Worm (Caenorhabditis elegans): ENCODE results near the gene psmd-9.

psmd-9 gene

DNA sequence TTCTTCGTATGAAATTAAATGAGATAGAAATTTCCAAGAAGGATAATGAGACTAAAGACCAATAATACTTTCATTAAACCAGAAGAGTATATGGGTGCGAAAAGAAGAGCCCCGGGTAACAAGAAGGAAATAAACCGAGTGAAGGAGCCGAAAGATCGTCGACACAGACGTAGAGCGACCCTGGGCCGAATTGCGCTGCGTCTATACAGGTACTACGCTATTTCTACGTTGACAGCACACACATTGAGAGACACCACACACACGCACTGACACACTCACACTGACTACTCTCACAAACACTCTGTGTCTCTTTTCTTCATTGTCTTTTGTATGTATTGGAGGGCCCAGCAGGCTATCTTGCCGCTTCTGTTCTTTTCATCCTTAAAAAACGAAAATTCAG, 43.1 kb upstream of the psmd-9 start:
- TF ChIP-seq hmg-1.2 (GFP tag; IDR thresholded peaks at IDR 0.05) (peak; percentile 84; the same call in 1 of the 2 replicates), egl-18 (GFP tag; IDR thresholded peaks at IDR 0.05) (no peak), bed-1 (GFP tag; IDR thresholded peaks at IDR 0.05) (no peak), ztf-18 (tag; optimal IDR thresholded peaks at IDR 0.05) (peak; percentile 11), repo-1 (tag; optimal IDR thresholded peaks at IDR 0.05) (no peak), egl-44 (GFP tag; IDR thresholded peaks at IDR 0.05) (no peak), tbp1 (GFP tag; optimal IDR thresholded peaks at IDR 0.05) (peak; percentile 16), ceh-40 (GFP tag; IDR thresholded peaks at IDR 0.05) (no peak), lin-35 (GFP tag; optimal IDR thresholded peaks at IDR 0.05) (peak in 1 of 3 experiments; percentile 11), nhr-120 (GFP tag; IDR thresholded peaks at IDR 0.05) (no peak), madf-6 (GFP tag; IDR thresholded peaks at IDR 0.05) (no peak), aptf-2 (GFP tag; conservative IDR thresholded peaks at IDR 0.05) (no peak), B0035.1 (tag; optimal IDR thresholded peaks at IDR 0.05) (no peak), mcd-1 (GFP tag; IDR thresholded peaks at IDR 0.05) (no peak), nhr-80 (tag; optimal IDR thresholded peaks at IDR 0.05) (peak; percentile 61), T07F8.4 (tag; optimal IDR thresholded peaks at IDR 0.05) (no peak), snpc-4 (GFP tag; optimal IDR thresholded peaks at IDR 0.05) (no peak), snpc-4 (tag; optimal IDR thresholded peaks at IDR 0.05) (peak in 1 of 4 experiments; percentile 1), him-1 (tag; optimal IDR thresholded peaks at IDR 0.05) (no peak), somi-1 (GFP tag; optimal IDR thresholded peaks at IDR 0.05) (no peak)

DNA sequence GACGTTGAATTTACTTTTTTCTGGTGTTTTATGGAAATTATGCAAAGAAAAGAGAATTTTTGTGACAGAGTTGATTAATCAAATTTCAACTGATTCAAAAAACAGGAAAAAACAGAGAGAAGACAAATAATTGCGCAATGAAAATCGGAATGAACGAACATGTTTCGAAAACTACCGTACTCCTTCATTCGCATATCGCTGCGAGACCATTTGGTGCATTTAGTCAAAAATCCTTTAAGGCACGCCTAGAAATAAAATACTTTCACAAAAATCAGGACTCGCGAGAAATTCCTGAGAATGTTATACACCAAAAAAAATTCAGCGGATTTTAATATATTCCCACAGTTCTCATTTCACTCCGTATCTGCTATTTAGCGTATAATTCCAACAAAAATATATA, 41.9 kb upstream of the psmd-9 start:
- TF ChIP-seq unc-62 (GFP tag; optimal IDR thresholded peaks at IDR 0.05) (no peak), lsl-1 (GFP tag; optimal IDR thresholded peaks at IDR 0.05) (peak; percentile 83), T07F8.4 (tag; optimal IDR thresholded peaks at IDR 0.05) (no peak), him-1 (tag; optimal IDR thresholded peaks at IDR 0.05) (peak; percentile 13), egl-44 (GFP tag; IDR thresholded peaks at IDR 0.05) (no peak), tbx-9 (tag; optimal IDR thresholded peaks at IDR 0.05; ENCODE audit: borderline replicate concordance) (no peak), K11D2.4 (GFP tag; IDR thresholded peaks at IDR 0.05) (no peak), tlf-1 (GFP tag; optimal IDR thresholded peaks at IDR 0.05) (no peak), K12H6.12 (tag; optimal IDR thresholded peaks at IDR 0.05) (no peak), somi-1 (GFP tag; optimal IDR thresholded peaks at IDR 0.05) (no peak), rpc-1 (optimal IDR thresholded peaks at IDR 0.05) (no peak), rpc-1 (tag; optimal IDR thresholded peaks at IDR 0.05) (no peak), lin-26 (GFP tag; IDR thresholded peaks at IDR 0.05) (no peak), ceh-100 (GFP tag; IDR thresholded peaks at IDR 0.05) (no peak), sea-2 (GFP tag; IDR thresholded peaks at IDR 0.05) (no peak), aptf-2 (GFP tag; conservative IDR thresholded peaks at IDR 0.05) (no peak), lsy-27 (tag; optimal IDR thresholded peaks at IDR 0.05; ENCODE audit: borderline replicate concordance, insufficient read depth) (no peak), ztf-25 (GFP tag; IDR thresholded peaks at IDR 0.05) (no peak), cebp-2 (GFP tag; IDR thresholded peaks at IDR 0.05) (no peak), lir-1 (GFP tag; conservative IDR thresholded peaks at IDR 0.05) (no peak), nhr-179 (tag; optimal IDR thresholded peaks at IDR 0.05) (no peak), madf-10 (tag; optimal IDR thresholded peaks at IDR 0.05) (no peak), dpl-1 (GFP tag; optimal IDR thresholded peaks at IDR 0.05) (no peak), atf-7 (tag; optimal IDR thresholded peaks at IDR 0.05) (no peak), C17E4.6 (GFP tag; IDR thresholded peaks at IDR 0.05) (no peak), F10E7.11 (tag; optimal IDR thresholded peaks at IDR 0.05) (no peak), fkh-3 (tag; optimal IDR thresholded peaks at IDR 0.05) (no peak), sdz-38 (tag; optimal IDR thresholded peaks at IDR 0.05) (no peak), nhr-80 (tag; optimal IDR thresholded peaks at IDR 0.05) (no peak), aptf-3 (GFP tag; IDR thresholded peaks at IDR 0.05) (no peak), hsf-1 (GFP tag; IDR thresholded peaks at IDR 0.05) (no peak), ekl-4 (GFP tag; IDR thresholded peaks at IDR 0.05) (no peak), madf-8 (GFP tag; conservative IDR thresholded peaks at IDR 0.05) (peak; percentile 82), F57C9.4 (tag; optimal IDR thresholded peaks at IDR 0.05) (no peak), hrde-1 (tag; optimal IDR thresholded peaks at IDR 0.05; ENCODE audit: borderline replicate concordance) (no peak), efl-1 (GFP tag; optimal IDR thresholded peaks at IDR 0.05) (peak; percentile 15)

All from whole organism, young adult.